Fruit fly (Drosophila melanogaster) whole organism, pupa: Measurements from ENCODE around the gene GluRIIA.

Experiments
- CG13204 ChIP-seq: fragments of 200-800 bp; sonication (Bioruptor generic); optimal IDR thresholded peaks from 2 replicates; lab custom pipeline; 2018; ENCODE audit warnings: missing biosample characterization, mild to moderate bottlenecking, missing genetic modification characterization, moderate library complexity
- CG14655 ChIP-seq: fragments of 200-800 bp; sonication (Bioruptor generic); optimal IDR thresholded peaks from 3 replicates; lab custom pipeline; 2017; ENCODE audit warnings: mild to moderate bottlenecking, missing biosample characterization, missing genetic modification reagents, missing genetic modification characterization
- CG32121 ChIP-seq: fragments of 200-800 bp; sonication (Bioruptor generic); IDR thresholded peaks from 2 replicates; pipeline ENCODE4 v1.3.6; 2022; ENCODE audit warnings: missing biosample characterization, missing genetic modification characterization
- CG4496 ChIP-seq: fragments of 200-800 bp; sonication (Bioruptor generic); IDR thresholded peaks from 3 replicates; pipeline ENCODE4 v1.3.6; 2022; ENCODE audit warnings: missing biosample characterization, missing genetic modification characterization
- CG8159 ChIP-seq: fragments of 200-800 bp; sonication (Bioruptor generic); optimal IDR thresholded peaks from 3 replicates; lab custom pipeline; 2018; ENCODE audit warnings: missing biosample characterization, mild to moderate bottlenecking, missing genetic modification characterization, moderate library complexity
- CG8301 ChIP-seq: fragments of 200-800 bp; sonication (Bioruptor generic); optimal IDR thresholded peaks from 2 replicates; lab custom pipeline; 2018; ENCODE audit warnings: missing biosample characterization, mild to moderate bottlenecking, missing genetic modification characterization
- CG9948 ChIP-seq: fragments of 200-800 bp; sonication (Bioruptor generic); optimal IDR thresholded peaks from 2 replicates; lab custom pipeline; 2018; ENCODE audit warnings: missing biosample characterization, mild to moderate bottlenecking, missing genetic modification characterization, moderate library complexity
- EcR ChIP-seq: fragments of 200-800 bp; sonication (Bioruptor generic); optimal IDR thresholded peaks from 3 replicates; lab custom pipeline; 2019; ENCODE audit warnings: missing biosample characterization, missing genetic modification characterization, mild to moderate bottlenecking, moderate library complexity, missing genetic modification reagents
- Pif1A ChIP-seq: fragments of 200-800 bp; sonication (Bioruptor generic); optimal IDR thresholded peaks from 3 replicates; lab custom pipeline; 2016; ENCODE audit warnings: missing biosample characterization, missing genetic modification characterization
- Pif1B ChIP-seq: fragments of 200-800 bp; sonication (Bioruptor generic); optimal IDR thresholded peaks from 3 replicates; lab custom pipeline; 2016; ENCODE audit warnings: missing biosample characterization, missing genetic modification characterization
- fd96Ca ChIP-seq: fragments of 200-800 bp; sonication (Bioruptor generic); IDR thresholded peaks from 3 replicates; pipeline ENCODE4 v1.3.6; 2022; ENCODE audit warnings: missing biosample characterization, missing genetic modification characterization
- rn ChIP-seq: fragments of 200-800 bp; sonication (Bioruptor generic); IDR thresholded peaks from 2 replicates; pipeline ENCODE4 v1.3.6; 2022; ENCODE audit warnings: missing biosample characterization, missing genetic modification characterization

- TF ChIP-seq CG4496 (GFP tag; lab: Robert Waterston, UW) (peak; percentile 89), CG14655 (GFP tag; lab: Kevin White, UChicago) (peak; percentile 63), CG8301 (tag; lab: Kevin White, UChicago) (peak; percentile 63), rn (GFP tag; lab: Robert Waterston, UW) (peak; percentile 40; the same call in 1 of the 2 replicates), CG9948 (tag; lab: Kevin White, UChicago) (peak; percentile 57), CG32121 (GFP tag; lab: Robert Waterston, UW) (peak; percentile 72; the same call in 1 of the 2 replicates), CG8159 (tag; lab: Kevin White, UChicago) (peak; percentile 71), fd96Ca (GFP tag; lab: Robert Waterston, UW) (peak; percentile 44; the same call in 1 of the 3 replicates), EcR (GFP tag; lab: Kevin White, UChicago) (no peak), CG13204 (no peak), Pif1B (GFP tag; lab: Kevin White, UChicago) (peak; percentile 0), Pif1A (GFP tag; lab: Kevin White, UChicago) (peak; percentile 20)
These were observed 12.2 kb downstream of the GluRIIA start for dm6 chr2L:5567103-5567502.
